Fruit fly (Drosophila melanogaster): ENCODE results near the gene CG33767.

- no peak for TF ChIP-seq CG32121 (GFP tag; IDR thresholded peaks at IDR 0.05)
- TF ChIP-seq CG8301 (tag; optimal IDR thresholded peaks at IDR 0.05), result no peak
- no peak for TF ChIP-seq Pif1B (GFP tag; optimal IDR thresholded peaks at IDR 0.05)
- TF ChIP-seq CG4496 (GFP tag; IDR thresholded peaks at IDR 0.05), result no peak
- no peak for TF ChIP-seq D1 (tag; optimal IDR thresholded peaks at IDR 0.05)
- no peak for TF ChIP-seq CG15710 (tag; optimal IDR thresholded peaks at IDR 0.05)
- TF ChIP-seq CG10348 (GFP tag; IDR thresholded peaks at IDR 0.05), result no peak
- no peak for TF ChIP-seq Pif1A (GFP tag; optimal IDR thresholded peaks at IDR 0.05)
- no peak for TF ChIP-seq CG14655 (GFP tag; optimal IDR thresholded peaks at IDR 0.05)
- no peak for TF ChIP-seq CG12605 (GFP tag; IDR thresholded peaks at IDR 0.05)
- no peak for TF ChIP-seq EcR (GFP tag; optimal IDR thresholded peaks at IDR 0.05)
- TF ChIP-seq CG9948 (tag; optimal IDR thresholded peaks at IDR 0.05), result no peak
Measured at dm6 chr3L:22686987-22687386, 40.9 kb downstream of the CG33767 start, which contains the start of the genes CG14455 and CG14456.

Data from whole organism, pupa.